Worm (Caenorhabditis elegans) whole organism, midembryonic: ENCODE results near the gene C42C1.12.

ENCODE experiments used
- T22C8.4 ChIP-seq: fragments of 200-800 bp; sonication (Bioruptor generic); IDR thresholded peaks from 2 replicates; pipeline ENCODE4 v1.3.6; 2022; ENCODE audit warnings: missing genetic modification characterization, missing compliant biosample characterization
- cog-1 ChIP-seq: sonication (generic microtip); optimal IDR thresholded peaks from 2 replicates; lab custom pipeline; 2016; ENCODE audit warnings: missing genetic modification characterization, missing compliant biosample characterization
- flt-1 ChIP-seq: fragments of 200-800 bp; sonication (Bioruptor generic); IDR thresholded peaks from 2 replicates; pipeline ENCODE4 v1.3.6; 2022; ENCODE audit warnings: missing genetic modification characterization, missing compliant biosample characterization
- klf-2 ChIP-seq: fragments of 200-800 bp; sonication (Bioruptor generic); conservative IDR thresholded peaks from 2 replicates; pipeline ENCODE4 v1.3.6; 2022; ENCODE audit warnings: missing genetic modification reagents, missing genetic modification characterization, missing compliant biosample characterization
- med-1 ChIP-seq: sonication (generic microtip); optimal IDR thresholded peaks from 2 replicates; lab custom pipeline; 2017; ENCODE audit warnings: missing genetic modification characterization, mild to moderate bottlenecking, missing compliant biosample characterization, antibody characterized with exemption, missing genetic modification reagents; ENCODE audit not compliant: insufficient read depth
- ref-1 ChIP-seq: fragments of 200-800 bp; sonication (Bioruptor generic); conservative IDR thresholded peaks from 2 replicates; pipeline ENCODE4 v1.3.6; 2022; ENCODE audit warnings: missing genetic modification reagents, missing genetic modification characterization, missing compliant biosample characterization
- ztf-23 ChIP-seq: fragments of 200-800 bp; sonication (Bioruptor generic); IDR thresholded peaks from 2 replicates; pipeline ENCODE4 v1.3.6; 2022; ENCODE audit warnings: missing genetic modification reagents, missing genetic modification characterization, missing compliant biosample characterization

- no peak for TF ChIP-seq cog-1 (tag; lab: Kevin White, UChicago)
- no peak for TF ChIP-seq flt-1 (GFP tag; lab: Robert Waterston, UW)
- TF ChIP-seq klf-2, result no peak
- no peak for TF ChIP-seq T22C8.4
- TF ChIP-seq ztf-23 (GFP tag; lab: Robert Waterston, UW), result no peak
- no peak for TF ChIP-seq med-1 (GFP tag; lab: Kevin White, UChicago)
- no peak for TF ChIP-seq ref-1 (GFP tag; lab: Robert Waterston, UW)
These were observed 22.7 kb upstream of the C42C1.12 start for ce11 chrIV:12304750-12305149.
